Worm (Caenorhabditis elegans) whole organism, L4/young adult: Measurements from ENCODE around the gene srt-6.

ENCODE experiments used
- W03F9.2 ChIP-seq: fragments of 150-350 bp; optimal IDR thresholded peaks from 2 replicates; lab custom pipeline; 2014; ENCODE audit warnings: missing biosample characterization, missing genetic modification characterization
- dao-5 ChIP-seq: sonication (generic microtip); optimal IDR thresholded peaks from 2 replicates; lab custom pipeline; 2016; ENCODE audit warnings: missing genotype, missing genetic modification characterization, moderate library complexity, missing compliant biosample characterization
- him-1 ChIP-seq: sonication (generic microtip); optimal IDR thresholded peaks from 2 replicates; lab custom pipeline; 2016; ENCODE audit warnings: missing genotype, missing genetic modification reagents, missing genetic modification characterization, missing compliant biosample characterization

srt-6 gene

DNA sequence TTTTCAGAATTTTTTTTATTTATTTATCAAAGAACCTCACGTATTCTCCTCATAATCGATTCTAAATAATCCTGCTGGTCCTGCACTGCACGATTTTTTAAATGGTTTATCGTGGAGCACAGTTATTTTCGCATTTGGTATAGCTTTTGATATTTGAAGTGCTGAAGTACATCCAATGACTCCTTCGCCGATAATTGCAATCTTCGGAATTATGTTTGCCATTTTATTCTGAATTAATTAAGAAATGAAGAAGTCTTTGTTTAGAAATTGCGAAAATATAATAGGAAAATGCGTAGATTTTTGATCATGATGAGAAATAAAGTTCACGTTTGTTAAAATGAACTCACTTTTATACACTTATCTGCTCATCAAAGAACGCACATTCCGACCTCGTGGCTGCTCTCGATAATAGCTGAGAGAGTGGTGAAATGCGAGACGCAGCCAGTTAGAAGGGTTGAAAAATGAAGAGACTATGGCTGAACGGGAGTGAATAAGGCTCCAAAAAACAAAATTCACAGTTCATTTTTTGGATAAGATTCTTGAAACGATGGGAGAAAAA lies 26.3 kb upstream of the srt-6 start:
- peak; percentile 0 for TF ChIP-seq W03F9.2
- TF ChIP-seq dao-5 (tag; lab: Kevin White, UChicago) = no peak

DNA sequence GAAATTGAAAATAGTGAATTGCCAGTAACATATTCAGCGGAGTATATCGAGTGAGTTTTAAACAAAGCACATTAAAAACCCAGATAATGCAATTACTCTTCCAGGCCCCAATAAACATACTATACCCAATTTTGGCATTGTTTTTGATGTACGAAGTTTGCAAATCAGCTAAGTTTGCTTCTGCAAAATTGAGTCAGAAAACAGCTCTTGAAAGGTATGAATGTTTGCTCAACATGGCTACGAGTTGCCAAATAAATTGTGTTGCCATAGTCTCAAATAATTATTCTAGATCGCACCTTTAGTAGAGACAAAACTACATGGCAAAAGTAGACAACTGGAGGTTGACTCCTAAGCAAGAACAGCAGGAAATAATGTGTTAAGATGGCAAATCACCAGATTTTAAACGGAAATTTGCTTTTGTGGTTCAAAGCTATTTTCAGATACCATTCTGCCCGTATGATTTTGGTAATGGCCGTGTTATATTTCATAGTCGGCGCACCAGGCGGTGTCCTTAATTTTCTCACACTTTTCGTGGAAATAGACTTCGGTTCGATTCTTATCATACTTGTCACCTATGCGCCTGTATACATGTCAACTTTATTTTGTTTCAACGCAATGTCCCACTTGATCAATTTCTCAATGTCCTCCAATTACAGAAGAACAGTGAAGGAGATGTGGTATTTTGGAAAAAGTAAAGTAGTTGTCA lies 24.0 kb upstream of the srt-6 start:
- TF ChIP-seq him-1 (tag; lab: Kevin White, UChicago) (no peak), dao-5 (tag; lab: Kevin White, UChicago) (no peak), W03F9.2 (no peak)

DNA sequence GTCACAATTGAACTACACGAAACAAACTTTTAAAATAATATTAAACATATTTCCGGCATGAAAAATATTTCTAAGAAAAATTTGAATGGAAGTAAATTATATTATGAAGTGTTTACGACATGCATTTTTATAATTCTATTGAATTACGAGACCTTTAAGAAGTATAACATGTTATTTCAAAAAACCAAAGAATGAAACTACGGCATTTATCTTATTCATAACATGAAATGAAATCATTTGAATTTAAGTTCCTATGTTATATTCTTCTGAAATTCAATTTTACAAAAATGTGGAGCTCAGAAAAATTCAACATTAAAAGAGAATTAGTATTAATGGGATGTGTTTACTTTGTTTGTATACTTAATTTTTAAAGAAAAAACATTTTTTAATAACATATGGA lies 22.4 kb upstream of the srt-6 start, which contains the start of gene srw-71:
Gene srw-71 (minus strand): TSS at position 101 of the 400 bp plus-strand sequence.
- TF ChIP-seq dao-5 (tag; lab: Kevin White, UChicago) = no peak
- TF ChIP-seq him-1 (tag; lab: Kevin White, UChicago) = no peak
- TF ChIP-seq W03F9.2 = no peak

DNA sequence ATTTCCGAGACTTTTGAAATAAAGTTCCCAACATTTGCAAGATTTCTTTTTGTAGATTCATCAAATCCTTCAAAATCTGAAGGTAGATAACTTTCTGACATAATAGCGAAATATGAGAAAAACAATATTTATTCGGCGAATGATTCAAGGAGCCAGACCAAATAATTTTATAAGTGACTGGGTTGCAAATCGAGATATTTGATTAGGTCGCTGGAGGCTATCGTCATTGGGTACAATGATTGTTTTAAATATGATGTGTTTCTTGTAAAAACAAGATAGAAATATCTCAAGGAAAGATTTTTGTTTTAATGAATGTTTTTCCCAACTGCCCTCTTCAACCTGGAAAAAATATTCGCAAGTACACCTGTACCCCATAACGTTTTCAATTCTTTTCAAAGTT lies 20.3 kb upstream of the srt-6 start, which contains the start of gene srw-69:
Gene srw-69 (minus strand): TSS at position 101 of the 400 bp plus-strand sequence.
- TF ChIP-seq dao-5 (tag; lab: Kevin White, UChicago) (no peak), W03F9.2 (no peak), him-1 (tag; lab: Kevin White, UChicago) (no peak)

DNA sequence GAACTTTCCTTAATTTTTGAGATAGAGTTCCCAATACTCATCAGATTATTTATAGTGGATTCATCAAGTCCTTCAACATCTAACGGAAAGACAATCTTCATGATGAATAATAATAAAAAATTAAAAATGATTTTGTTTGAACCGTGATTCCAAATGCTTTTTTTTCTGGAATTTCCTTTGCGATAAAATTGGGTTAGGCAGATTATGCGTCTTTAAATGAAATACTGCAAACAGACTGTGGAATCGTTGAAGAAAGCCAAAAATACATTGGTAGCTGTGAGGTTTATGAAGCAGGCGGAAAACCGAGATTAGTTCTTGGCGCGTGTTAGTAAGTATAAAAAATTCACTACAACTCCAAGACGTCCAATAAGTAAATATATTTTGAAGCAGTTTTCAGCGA lies 18.0 kb upstream of the srt-6 start, which contains the start of gene srw-68:
Gene srw-68 (minus strand): TSS at position 101 of the 400 bp plus-strand sequence.
- TF ChIP-seq W03F9.2 = no peak
- TF ChIP-seq dao-5 (tag; lab: Kevin White, UChicago) = no peak
- no peak for TF ChIP-seq him-1 (tag; lab: Kevin White, UChicago)

DNA sequence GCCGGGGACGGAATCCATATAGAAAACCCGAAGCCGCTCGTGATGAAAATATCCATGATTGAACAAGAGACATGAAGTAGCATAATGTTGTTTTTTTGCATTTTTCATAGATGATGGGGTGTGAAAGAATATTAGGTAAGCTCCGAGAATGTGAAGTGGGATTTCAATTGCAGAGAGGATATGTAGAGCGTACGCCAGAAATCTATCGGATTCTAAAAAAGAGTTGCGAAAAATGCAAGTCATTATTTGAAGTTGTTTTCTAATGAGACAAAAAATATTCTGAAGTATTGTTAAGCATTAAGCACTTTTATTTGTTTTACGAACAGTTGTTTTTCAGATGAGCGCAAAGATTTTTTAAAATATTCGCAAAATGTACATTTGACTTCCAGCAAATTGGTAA lies 15.7 kb upstream of the srt-6 start, which contains the start of gene F18E3.10:
Gene F18E3.10 (minus strand): TSS at position 101 of the 400 bp plus-strand sequence.
- no peak for TF ChIP-seq him-1 (tag; lab: Kevin White, UChicago)
- TF ChIP-seq W03F9.2 = no peak
- no peak for TF ChIP-seq dao-5 (tag; lab: Kevin White, UChicago)

DNA sequence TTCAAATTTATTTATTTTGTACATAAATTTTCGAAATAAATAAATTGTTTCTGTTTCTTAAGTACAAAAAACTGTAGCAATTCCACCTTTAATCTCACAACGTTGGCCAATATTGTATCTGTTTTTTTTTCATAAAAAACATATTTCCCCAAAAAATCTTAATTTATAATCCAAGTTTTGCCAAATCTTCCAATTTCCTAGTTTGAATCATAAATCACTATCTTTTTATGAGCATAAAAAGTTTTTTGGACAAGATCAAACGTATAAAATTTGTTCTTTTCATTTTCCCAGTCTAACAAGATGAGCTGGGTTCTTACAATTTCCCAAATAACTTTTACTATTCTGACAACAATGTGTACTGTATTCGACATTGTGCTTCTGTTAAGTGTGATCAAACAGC lies 11.5 kb upstream of the srt-6 start, which contains the start of gene srxa-4:
Gene srxa-4 (plus strand): TSS at position 301 of the 400 bp plus-strand sequence.
- TF ChIP-seq W03F9.2 = no peak
- TF ChIP-seq dao-5 (tag; lab: Kevin White, UChicago) = no peak

DNA sequence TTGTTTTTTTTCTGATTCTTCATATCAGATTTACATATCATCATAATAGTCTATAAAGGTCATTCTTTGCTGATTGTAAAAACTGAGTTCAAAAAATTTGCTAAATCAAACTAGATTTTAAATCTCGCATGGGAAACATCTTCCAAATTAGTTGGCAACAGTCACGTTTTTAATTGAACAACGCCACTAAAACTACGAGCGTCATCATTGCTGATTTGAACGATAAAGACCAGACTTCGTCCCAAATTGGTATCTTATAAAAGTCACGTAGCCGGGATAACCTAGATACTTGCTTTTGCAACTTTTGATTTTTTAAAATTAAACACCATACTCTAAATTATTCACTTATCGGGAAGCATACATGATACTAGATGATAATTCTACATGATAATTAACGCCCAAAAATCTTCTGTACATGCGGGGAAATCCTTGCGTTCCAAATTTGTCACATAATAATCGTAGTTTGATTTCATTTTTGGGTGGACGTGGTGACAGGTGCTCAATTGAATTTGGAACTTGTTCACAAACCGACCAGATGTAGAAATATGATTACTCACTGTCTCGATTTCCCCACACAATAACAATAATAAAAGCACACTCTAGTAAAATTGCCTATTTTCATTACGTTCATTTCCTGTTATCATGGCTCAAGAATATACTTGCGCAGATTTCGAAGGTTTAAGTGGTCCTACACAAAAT lies 8.6 kb upstream of the srt-6 start, which contains the start of gene srw-67:
Gene srw-67 (plus strand): TSS at position 643 of the 699 bp plus-strand sequence.
- TF ChIP-seq dao-5 (tag; lab: Kevin White, UChicago) (no peak), W03F9.2 (no peak), him-1 (tag; lab: Kevin White, UChicago) (no peak)

DNA sequence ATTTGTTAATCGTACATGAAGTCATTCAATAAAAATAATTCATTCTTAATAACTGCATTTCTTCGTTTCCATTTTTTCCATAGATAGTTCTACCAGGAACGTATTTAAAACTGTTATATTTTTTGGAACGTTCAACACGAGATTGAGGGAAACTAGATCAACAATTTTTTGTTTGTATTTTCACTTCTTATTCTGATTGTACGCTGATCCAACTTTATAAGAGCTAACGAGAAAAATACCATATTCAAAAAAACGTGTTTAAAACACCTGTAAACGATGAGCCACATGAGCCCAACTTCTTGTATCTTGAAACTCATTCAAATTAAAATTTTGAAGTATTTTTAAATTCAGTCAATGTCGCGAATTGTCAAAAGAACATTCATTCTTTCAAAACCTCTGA lies 8.0 kb upstream of the srt-6 start:
- no peak for TF ChIP-seq him-1 (tag; lab: Kevin White, UChicago)
- no peak for TF ChIP-seq dao-5 (tag; lab: Kevin White, UChicago)
- TF ChIP-seq W03F9.2 = no peak

DNA sequence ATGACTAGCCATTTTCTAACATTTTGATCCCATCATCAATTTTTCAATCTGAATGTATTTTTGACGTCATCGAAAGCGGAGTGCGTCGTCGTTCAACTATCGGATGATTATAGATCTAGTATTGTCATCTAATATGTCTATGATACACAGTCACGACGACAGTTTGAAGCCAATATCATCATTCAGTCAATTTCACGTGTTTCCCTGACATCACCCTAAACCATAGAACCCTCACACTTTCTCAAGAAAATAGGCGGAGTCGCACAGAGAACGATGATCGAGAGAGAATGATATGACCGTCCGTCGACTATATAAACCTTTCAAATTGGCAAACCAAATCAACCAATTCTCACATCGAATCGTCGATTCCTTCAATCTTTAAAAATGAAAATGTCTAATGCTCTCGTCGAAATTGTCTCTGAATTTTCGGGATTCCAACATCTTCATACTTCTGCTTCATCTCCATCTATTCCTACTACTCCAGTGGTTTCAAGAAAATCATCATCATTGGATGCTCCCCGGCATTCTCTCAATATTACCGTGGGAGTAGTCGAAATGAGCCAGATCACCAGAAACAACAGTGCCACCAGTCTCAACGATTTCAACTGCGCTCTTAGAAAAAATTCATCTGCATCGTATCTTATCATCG lies 7.3 kb upstream of the srt-6 start, which contains the start of gene F18E3.13:
Gene F18E3.13 (plus strand): TSS at position 385 of the 649 bp plus-strand sequence.
- no peak for TF ChIP-seq dao-5 (tag; lab: Kevin White, UChicago)
- TF ChIP-seq him-1 (tag; lab: Kevin White, UChicago) = no peak
- TF ChIP-seq W03F9.2 = no peak

DNA sequence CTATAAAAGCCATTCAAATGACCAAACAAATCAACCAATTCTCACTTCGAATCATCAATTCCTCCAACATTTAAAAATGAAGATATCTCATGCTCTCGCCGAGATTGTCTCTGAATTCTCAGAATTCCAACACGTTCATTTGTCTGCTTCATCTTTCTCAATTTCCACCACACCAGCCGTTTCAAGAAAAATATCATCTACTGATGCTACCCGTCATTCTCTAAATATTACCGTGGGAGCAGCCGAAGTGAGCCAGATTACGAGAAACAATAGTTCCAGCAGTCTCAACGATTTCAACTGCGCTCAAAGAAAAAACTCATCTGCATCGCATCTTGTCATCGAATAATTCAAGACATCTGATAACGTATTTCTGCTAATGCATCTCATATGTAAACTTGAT lies 6.3 kb upstream of the srt-6 start, which contains the start of gene F18E3.12:
Gene F18E3.12 (plus strand): TSS at position 77 of the 400 bp plus-strand sequence.
- no peak for TF ChIP-seq him-1 (tag; lab: Kevin White, UChicago)
- TF ChIP-seq dao-5 (tag; lab: Kevin White, UChicago) = no peak
- TF ChIP-seq W03F9.2 = no peak

DNA sequence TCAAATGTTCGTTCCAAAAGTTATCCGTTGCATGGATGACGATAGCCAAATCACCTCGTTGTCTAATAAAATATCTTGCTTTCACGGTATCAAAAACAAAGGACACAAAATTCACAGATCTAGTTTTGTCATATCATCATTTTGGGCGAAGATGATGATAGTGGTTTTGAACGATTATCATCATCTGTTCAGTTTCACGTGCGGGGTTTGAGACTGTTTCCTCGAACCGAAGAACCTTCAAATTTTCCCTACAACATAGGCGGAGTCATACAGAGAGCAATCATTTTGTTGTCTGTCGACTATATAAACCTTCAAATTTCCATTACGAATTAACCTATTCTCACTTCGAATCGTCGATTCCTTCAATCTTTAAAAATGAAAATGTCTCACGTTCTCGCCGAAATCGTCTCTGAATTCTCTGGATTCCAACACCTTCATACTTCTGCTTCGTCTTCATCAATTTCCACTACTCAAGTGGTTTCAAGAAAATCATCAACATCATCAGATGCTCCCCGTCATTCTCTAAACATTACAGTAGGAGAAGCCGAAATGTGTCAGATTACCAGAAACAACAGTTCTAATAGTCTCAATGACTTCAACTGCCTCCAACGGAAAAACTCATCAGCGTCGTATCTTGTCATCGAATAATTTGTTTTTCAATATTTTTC lies 4.6 kb upstream of the srt-6 start, which contains the start of gene F18E3.11:
Gene F18E3.11 (plus strand): TSS at position 376 of the 668 bp plus-strand sequence.
- TF ChIP-seq dao-5 (tag; lab: Kevin White, UChicago) (no peak), him-1 (tag; lab: Kevin White, UChicago) (no peak)

DNA sequence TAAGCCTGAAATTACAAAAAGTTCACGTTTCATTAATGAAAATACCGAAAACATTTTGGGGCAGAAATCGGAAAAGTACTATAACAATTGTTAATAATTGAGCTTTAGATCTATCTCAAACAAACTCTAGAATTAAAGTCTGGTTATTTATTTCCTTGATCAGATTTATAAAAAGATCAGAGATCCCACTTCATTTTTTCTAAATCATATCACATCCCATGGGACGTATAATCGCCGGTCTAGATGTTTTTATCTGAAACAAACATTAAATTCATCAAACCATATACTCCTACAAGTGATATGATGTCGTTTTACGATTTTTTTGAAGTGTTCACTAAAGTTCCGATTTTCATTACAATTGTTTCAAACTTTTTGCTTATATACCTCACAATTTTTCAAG lies 3.1 kb upstream of the srt-6 start, which contains the start of gene str-41:
Gene str-41 (plus strand): TSS at position 301 of the 400 bp plus-strand sequence.
- no peak for TF ChIP-seq W03F9.2
